Worm (Caenorhabditis elegans) whole organism, L4/young adult: ENCODE data around the gene str-260.

ENCODE experiments used
- W03F9.2 ChIP-seq: fragments of 150-350 bp; optimal IDR thresholded peaks from 2 replicates; lab custom pipeline; 2014; ENCODE audit warnings: missing biosample characterization, missing genetic modification characterization
- dao-5 ChIP-seq: sonication (generic microtip); optimal IDR thresholded peaks from 2 replicates; lab custom pipeline; 2016; ENCODE audit warnings: missing genotype, missing genetic modification characterization, moderate library complexity, missing compliant biosample characterization
- him-1 ChIP-seq: sonication (generic microtip); optimal IDR thresholded peaks from 2 replicates; lab custom pipeline; 2016; ENCODE audit warnings: missing genotype, missing genetic modification reagents, missing genetic modification characterization, missing compliant biosample characterization

The str-260 gene

ce11 chrV:3517889-3518288, 9.1 kb upstream of the str-260 start, which contains the start of gene str-227:
str-227 (plus strand) TSS chrV:3518189.
- no peak for TF ChIP-seq dao-5
- TF ChIP-seq him-1 (tag; lab: Kevin White, UChicago): no peak
- TF ChIP-seq W03F9.2 (tag; lab: Kevin White, UChicago): no peak

- TF ChIP-seq dao-5 (no peak), him-1 (tag; lab: Kevin White, UChicago) (no peak), W03F9.2 (tag; lab: Kevin White, UChicago) (no peak)
Measured at ce11 chrV:3523262-3523661, 3.7 kb upstream of the str-260 start, which contains the start of gene irg-1. irg-1 (plus strand) TSS chrV:3523587.

DNA sequence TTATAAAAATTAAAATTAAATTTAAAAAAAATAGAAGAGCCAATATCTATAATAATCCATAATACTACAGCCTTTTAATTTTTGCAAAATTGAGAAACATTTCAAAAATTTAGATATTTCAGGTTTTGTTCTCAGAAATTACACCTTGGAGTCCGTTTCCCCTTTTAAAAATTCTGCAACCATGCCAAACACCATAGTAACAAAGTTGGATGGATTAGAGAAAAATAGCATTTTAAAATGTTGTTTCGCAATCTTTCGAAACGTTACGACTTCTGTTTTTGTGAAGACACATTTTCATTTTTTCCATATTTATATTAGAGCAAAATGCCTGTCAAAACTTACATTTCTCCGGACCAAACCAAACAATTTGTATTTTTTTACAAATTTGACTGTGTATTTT, 2.0 kb upstream of the str-260 start, which contains the start of gene T24A6.7:
TSS of gene T24A6.7 (plus strand) at position 301 of the 400 bp plus-strand sequence.
- TF ChIP-seq him-1 (tag; lab: Kevin White, UChicago): no peak
- TF ChIP-seq dao-5: no peak
- no peak for TF ChIP-seq W03F9.2 (tag; lab: Kevin White, UChicago)

DNA sequence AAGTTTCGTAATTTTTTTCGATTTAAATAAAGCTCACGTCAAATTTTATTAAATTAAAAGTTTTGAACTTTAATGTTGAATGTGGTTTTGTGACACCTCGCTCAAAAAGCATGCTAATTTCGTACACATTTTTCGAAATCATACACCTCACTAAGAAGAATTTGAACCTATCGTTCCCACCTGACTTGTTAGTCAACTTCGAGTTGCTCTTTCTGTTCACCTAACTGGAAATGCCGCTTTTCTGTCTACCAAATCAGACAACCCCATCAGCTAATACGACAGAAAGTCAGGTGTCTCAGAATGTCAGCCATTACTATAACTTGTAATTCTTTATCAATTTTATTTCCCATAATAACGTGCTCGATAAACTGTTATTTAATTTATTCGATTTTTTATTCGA, 3.4 kb downstream of the str-260 start, which contains the start of gene srbc-66:
TSS of gene srbc-66 (plus strand) at position 301 of the 400 bp plus-strand sequence.
- TF ChIP-seq W03F9.2 (tag; lab: Kevin White, UChicago): no peak
- no peak for TF ChIP-seq dao-5
- TF ChIP-seq him-1 (tag; lab: Kevin White, UChicago): no peak

DNA sequence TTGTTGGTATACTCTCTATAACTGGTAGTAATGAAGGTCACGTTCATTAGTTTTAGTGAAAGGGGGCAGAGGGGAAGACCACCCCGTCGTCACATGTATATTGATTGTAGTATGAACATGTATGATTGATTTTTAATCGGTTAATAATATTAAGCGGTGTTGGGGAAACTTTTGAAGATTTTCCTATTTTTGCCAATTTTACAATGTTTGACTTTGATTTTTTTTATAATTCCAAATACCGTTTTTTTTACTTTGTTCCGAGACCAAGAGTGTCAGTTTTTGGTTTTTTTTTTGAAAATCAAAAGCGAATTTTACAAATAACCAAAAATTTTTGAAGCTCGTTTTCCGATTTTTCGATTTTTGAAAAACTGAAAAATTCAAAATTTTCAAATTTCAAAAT, 8.3 kb downstream of the str-260 start, which contains the start of gene nhr-221:
TSS of gene nhr-221 (minus strand) at position 101 of the 400 bp plus-strand sequence.
- no peak for TF ChIP-seq him-1 (tag; lab: Kevin White, UChicago)
- TF ChIP-seq W03F9.2 (tag; lab: Kevin White, UChicago): no peak
- TF ChIP-seq dao-5: no peak

ce11 chrV:3538307-3538706, 11.3 kb downstream of the str-260 start, which contains the start of gene nhr-93:
nhr-93 (minus strand) TSS chrV:3538407.
- no peak for TF ChIP-seq him-1 (tag; lab: Kevin White, UChicago)
- no peak for TF ChIP-seq W03F9.2 (tag; lab: Kevin White, UChicago)
- TF ChIP-seq dao-5: no peak

DNA sequence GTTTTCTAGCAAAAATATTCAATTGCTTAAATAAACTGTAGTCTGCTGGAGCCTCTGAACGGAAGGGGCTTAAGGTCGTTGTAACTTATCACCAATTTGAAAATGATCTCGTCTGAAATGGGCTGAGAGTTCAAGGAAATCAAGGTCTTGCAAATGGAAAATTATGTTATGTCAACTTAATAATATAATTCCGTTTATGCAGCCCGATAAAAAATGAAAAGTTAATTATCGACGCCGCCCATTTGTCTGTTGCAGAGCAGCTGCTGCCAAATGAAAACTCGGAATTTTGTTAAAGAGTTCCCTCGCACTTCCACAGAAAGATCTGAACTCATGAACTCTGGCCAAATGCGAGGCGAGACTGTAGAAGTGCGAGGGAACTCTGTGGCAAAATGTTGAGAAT, 14.1 kb downstream of the str-260 start, which contains the start of gene srbc-67:
TSS of gene srbc-67 (minus strand) at position 101 of the 400 bp plus-strand sequence.
- no peak for TF ChIP-seq dao-5
- TF ChIP-seq W03F9.2 (tag; lab: Kevin White, UChicago): no peak
- no peak for TF ChIP-seq him-1 (tag; lab: Kevin White, UChicago)

- no peak for TF ChIP-seq him-1 (tag; lab: Kevin White, UChicago)
Measured at ce11 chrV:3543344-3543743, 16.4 kb downstream of the str-260 start, which contains the start of gene nhr-222. nhr-222 (minus strand) TSS chrV:3543444.

- no peak for TF ChIP-seq him-1 (tag; lab: Kevin White, UChicago)
- TF ChIP-seq dao-5: no peak
- no peak for TF ChIP-seq W03F9.2 (tag; lab: Kevin White, UChicago)
Measured at ce11 chrV:3546517-3546916, 19.5 kb downstream of the str-260 start, which contains the start of gene srbc-68. srbc-68 (minus strand) TSS chrV:3546617.

- TF ChIP-seq dao-5: no peak
- no peak for TF ChIP-seq W03F9.2 (tag; lab: Kevin White, UChicago)
- TF ChIP-seq him-1 (tag; lab: Kevin White, UChicago): no peak
Measured at ce11 chrV:3548798-3549197, 21.8 kb downstream of the str-260 start, which contains the start of gene srw-130. srw-130 (minus strand) TSS chrV:3548898.

DNA sequence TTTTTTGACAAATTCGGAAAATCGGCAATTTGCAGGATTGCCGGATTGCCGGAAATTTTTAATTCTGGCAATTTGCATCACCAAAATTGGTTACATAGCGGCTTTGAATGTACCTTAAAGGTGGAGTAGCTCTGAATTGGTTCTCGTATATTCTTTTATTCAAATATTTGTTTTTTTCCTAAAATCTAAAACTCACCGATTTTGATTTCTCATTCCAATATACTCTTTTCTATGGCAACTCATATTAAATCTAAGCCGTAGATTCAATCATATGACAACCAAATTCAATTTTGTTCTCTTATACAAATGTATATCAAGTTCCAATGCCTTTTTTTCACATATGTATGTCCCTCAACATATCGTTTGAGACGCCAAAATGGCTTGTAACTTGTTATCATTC, 22.6 kb downstream of the str-260 start, which contains the start of gene sri-21:
TSS of gene sri-21 (plus strand) at position 301 of the 400 bp plus-strand sequence.
- TF ChIP-seq him-1 (tag; lab: Kevin White, UChicago) (no peak), dao-5 (no peak), W03F9.2 (tag; lab: Kevin White, UChicago) (no peak)

- TF ChIP-seq W03F9.2 (tag; lab: Kevin White, UChicago) (no peak), dao-5 (no peak), him-1 (tag; lab: Kevin White, UChicago) (no peak)
Measured at ce11 chrV:3551765-3552164, 24.8 kb downstream of the str-260 start, which contains the start of gene grl-28. grl-28 (minus strand) TSS chrV:3551865.

DNA sequence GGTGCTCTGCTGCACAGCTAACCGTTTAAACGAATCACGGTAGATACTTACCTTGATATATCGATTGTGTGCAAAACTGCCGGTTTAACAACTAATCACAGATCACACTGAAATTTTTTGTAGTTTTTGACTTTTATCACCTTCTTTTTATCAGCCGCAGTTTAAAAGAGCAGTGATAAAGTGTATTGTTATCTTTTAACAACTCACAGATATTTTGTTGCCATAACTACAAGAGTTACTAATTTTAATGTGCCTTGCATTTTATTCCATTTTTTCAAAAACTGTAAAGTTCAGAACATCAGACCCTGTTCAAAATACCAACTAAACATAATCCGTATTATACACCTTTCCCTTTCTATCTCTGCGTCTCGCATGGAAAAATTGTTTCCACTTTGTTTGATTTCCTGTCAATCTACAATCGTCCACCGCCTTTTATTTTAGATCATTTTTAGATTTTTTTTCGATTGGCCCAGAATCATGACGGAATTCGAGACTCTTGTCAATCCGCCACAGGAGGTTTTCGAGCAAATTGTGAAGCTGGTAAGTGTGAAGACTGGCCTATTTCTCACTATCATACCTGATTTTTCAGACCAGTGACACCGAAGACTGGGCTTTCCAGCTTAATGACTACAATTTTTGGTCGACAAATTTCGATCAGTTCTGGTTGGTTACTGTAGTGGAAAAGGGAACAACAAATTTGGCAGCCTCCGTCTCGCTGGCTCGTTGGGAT, 25.9 kb downstream of the str-260 start, which contains the start of gene T24A6.20:
TSS of gene T24A6.20 (plus strand) at position 395 of the 730 bp plus-strand sequence.
- TF ChIP-seq dao-5: no peak
- TF ChIP-seq W03F9.2 (tag; lab: Kevin White, UChicago): no peak
- no peak for TF ChIP-seq him-1 (tag; lab: Kevin White, UChicago)

DNA sequence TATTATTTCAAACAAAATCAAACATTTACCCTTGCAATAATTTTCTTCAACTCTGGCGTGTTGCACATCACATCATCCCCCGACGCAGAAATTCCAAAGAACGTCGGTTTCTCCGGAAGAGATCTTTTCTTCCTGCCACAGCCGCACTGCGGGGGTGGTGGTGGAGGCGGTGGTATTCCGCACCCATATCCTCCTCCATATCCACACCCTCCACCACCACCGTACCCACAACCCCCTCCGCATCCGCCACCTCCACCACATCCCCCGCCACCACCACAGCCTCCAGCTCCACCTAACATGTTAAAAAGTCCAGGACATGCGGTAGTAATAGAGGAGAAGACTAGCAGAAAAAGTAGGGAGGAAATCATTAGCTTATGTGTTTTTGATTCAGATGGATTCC, 27.9 kb downstream of the str-260 start, which contains the start of gene grl-29:
TSS of gene grl-29 (minus strand) at position 368 of the 400 bp plus-strand sequence.
- TF ChIP-seq W03F9.2 (tag; lab: Kevin White, UChicago): no peak
- no peak for TF ChIP-seq him-1 (tag; lab: Kevin White, UChicago)
- TF ChIP-seq dao-5: no peak
